Worm (Caenorhabditis elegans) whole organism, midembryonic: ENCODE results near the gene F09G2.8.

Experiments used
- T22C8.4 ChIP-seq: fragments of 200-800 bp; sonication (Bioruptor generic); IDR thresholded peaks from 2 replicates; pipeline ENCODE4 v1.3.6; 2022; ENCODE audit warnings: missing genetic modification characterization, missing compliant biosample characterization
- cog-1 ChIP-seq: sonication (generic microtip); optimal IDR thresholded peaks from 2 replicates; lab custom pipeline; 2016; ENCODE audit warnings: missing genetic modification characterization, missing compliant biosample characterization
- flt-1 ChIP-seq: fragments of 200-800 bp; sonication (Bioruptor generic); IDR thresholded peaks from 2 replicates; pipeline ENCODE4 v1.3.6; 2022; ENCODE audit warnings: missing genetic modification characterization, missing compliant biosample characterization
- klf-2 ChIP-seq: fragments of 200-800 bp; sonication (Bioruptor generic); conservative IDR thresholded peaks from 2 replicates; pipeline ENCODE4 v1.3.6; 2022; ENCODE audit warnings: missing genetic modification reagents, missing genetic modification characterization, missing compliant biosample characterization
- med-1 ChIP-seq: sonication (generic microtip); optimal IDR thresholded peaks from 2 replicates; lab custom pipeline; 2017; ENCODE audit warnings: missing genetic modification characterization, mild to moderate bottlenecking, missing compliant biosample characterization, antibody characterized with exemption, missing genetic modification reagents; ENCODE audit not compliant: insufficient read depth
- ref-1 ChIP-seq: fragments of 200-800 bp; sonication (Bioruptor generic); conservative IDR thresholded peaks from 2 replicates; pipeline ENCODE4 v1.3.6; 2022; ENCODE audit warnings: missing genetic modification reagents, missing genetic modification characterization, missing compliant biosample characterization
- tab-1 ChIP-seq: fragments of 200-800 bp; sonication (Bioruptor generic); IDR thresholded peaks from 2 replicates; pipeline ENCODE4 v1.3.6; 2022; ENCODE audit warnings: missing genetic modification characterization, missing compliant biosample characterization
- ztf-23 ChIP-seq: fragments of 200-800 bp; sonication (Bioruptor generic); IDR thresholded peaks from 2 replicates; pipeline ENCODE4 v1.3.6; 2022; ENCODE audit warnings: missing genetic modification reagents, missing genetic modification characterization, missing compliant biosample characterization
- ztf-29 ChIP-seq: fragments of 200-800 bp; sonication (Bioruptor generic); IDR thresholded peaks from 2 replicates; pipeline ENCODE4 v1.3.6; 2022; ENCODE audit warnings: missing genetic modification reagents, missing genetic modification characterization, missing compliant biosample characterization

- no peak for TF ChIP-seq ztf-29 (GFP tag; lab: Robert Waterston, UW)
- no peak for TF ChIP-seq flt-1 (GFP tag; lab: Robert Waterston, UW)
- no peak for TF ChIP-seq klf-2 (GFP tag; lab: Robert Waterston, UW)
- TF ChIP-seq cog-1 (tag; lab: Kevin White, UChicago), result no peak
- TF ChIP-seq tab-1 (GFP tag; lab: Robert Waterston, UW), result no peak
- no peak for TF ChIP-seq T22C8.4 (GFP tag; lab: Robert Waterston, UW)
- no peak for TF ChIP-seq med-1 (GFP tag; lab: Kevin White, UChicago)
- TF ChIP-seq ztf-23, result no peak
- no peak for TF ChIP-seq ref-1 (GFP tag; lab: Robert Waterston, UW)
Measured at ce11 chrV:7231524-7231923, 38.1 kb upstream of the F09G2.8 start.
